Fruit fly (Drosophila melanogaster): ENCODE results near the gene PIG-S.

- TF ChIP-seq psq (optimal IDR thresholded peaks at IDR 0.05) (no peak), usp (GFP tag; optimal IDR thresholded peaks at IDR 0.05) (no peak), Dll (optimal IDR thresholded peaks at IDR 0.05) (no peak)
Measured at dm6 chr3R:24889303-24889892, 28.3 kb downstream of the PIG-S start.

All from whole organism.